Worm (Caenorhabditis elegans): Measurements from ENCODE around the gene eak-4.

The eak-4 gene

ce11 chrIV:12567176-12567892, 42.0 kb upstream of the eak-4 start, which contains the start of the genes hsb-1 and let-99:
hsb-1 (minus strand) TSS chrIV:12567226.
let-99 (plus strand) TSS chrIV:12567842.
- TF ChIP-seq eyg-1 (tag; optimal IDR thresholded peaks at IDR 0.05) (no peak), ceh-31 (tag; optimal IDR thresholded peaks at IDR 0.05) (peak; percentile 34), tbx-2 (tag; optimal IDR thresholded peaks at IDR 0.05) (peak; percentile 1), unc-42 (tag; optimal IDR thresholded peaks at IDR 0.05) (peak; percentile 35), sox-2 (GFP tag; IDR thresholded peaks at IDR 0.05) (no peak), ceh-34 (tag; optimal IDR thresholded peaks at IDR 0.05) (no peak), ceh-48 (tag; optimal IDR thresholded peaks at IDR 0.05) (peak; percentile 3), hlh-8 (tag; optimal IDR thresholded peaks at IDR 0.05) (peak; percentile 5), zip-5 (tag; optimal IDR thresholded peaks at IDR 0.05) (no peak), unc-55 (GFP tag; optimal IDR thresholded peaks at IDR 0.05) (peak; percentile 36), sdc-2 (tag; optimal IDR thresholded peaks at IDR 0.05) (no peak), nfya-1 (tag; optimal IDR thresholded peaks at IDR 0.05) (peak; percentile 47)

DNA sequence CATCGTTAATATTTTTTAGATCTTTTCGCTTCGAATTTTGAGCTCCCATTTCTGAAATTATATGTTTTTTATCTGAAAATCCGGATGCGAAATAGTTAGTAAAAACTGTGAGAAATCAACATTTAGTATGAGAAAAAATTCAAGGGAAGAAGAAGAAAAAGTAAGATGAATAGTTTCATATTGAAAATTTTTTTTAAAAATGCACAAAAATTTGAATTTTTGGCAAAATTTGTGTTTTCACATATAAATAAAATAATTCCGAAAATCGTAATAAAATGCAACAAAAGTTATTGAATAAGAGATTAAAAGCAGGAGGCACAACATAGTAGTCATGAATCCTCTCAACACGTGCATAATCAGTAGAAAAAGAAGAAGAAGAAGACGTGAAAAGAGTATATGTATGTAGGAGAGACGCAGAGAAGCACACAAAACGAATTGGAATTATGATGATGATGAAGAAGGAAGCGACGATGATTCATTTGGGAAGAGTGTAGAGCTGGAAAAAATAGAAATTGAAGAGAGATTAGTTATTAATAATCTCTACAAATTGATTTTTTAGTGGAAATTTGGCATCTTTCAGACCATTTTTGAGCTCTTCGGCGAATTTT, 40.7 kb upstream of the eak-4 start, which contains the start of gene eak-7:
TSS of gene eak-7 (minus strand) at position 51 of the 608 bp plus-strand sequence.
- TF ChIP-seq ceh-9 (tag; optimal IDR thresholded peaks at IDR 0.05) (no peak), hlh-30 (tag; optimal IDR thresholded peaks at IDR 0.05; ENCODE audit: insufficient read depth) (no peak), tbx-7 (tag; optimal IDR thresholded peaks at IDR 0.05) (no peak), madf-2 (tag; optimal IDR thresholded peaks at IDR 0.05) (no peak), pha-2 (tag; optimal IDR thresholded peaks at IDR 0.05) (no peak), sox-2 (GFP tag; IDR thresholded peaks at IDR 0.05) (no peak), dve-1 (tag; optimal IDR thresholded peaks at IDR 0.05) (no peak), fkh-6 (tag; optimal IDR thresholded peaks at IDR 0.05) (no peak), mec-3 (tag; optimal IDR thresholded peaks at IDR 0.05; ENCODE audit: borderline replicate concordance) (no peak), pat-9 (tag; optimal IDR thresholded peaks at IDR 0.05) (no peak), ets-4 (tag; optimal IDR thresholded peaks at IDR 0.05) (no peak), pax-1 (tag; optimal IDR thresholded peaks at IDR 0.05) (no peak), ama-1 (optimal IDR thresholded peaks at IDR 0.05) (no peak), unc-86 (tag; optimal IDR thresholded peaks at IDR 0.05) (no peak), unc-3 (GFP tag; conservative IDR thresholded peaks at IDR 0.05) (no peak), unc-3 (tag; optimal IDR thresholded peaks at IDR 0.05) (no peak), ceh-2 (tag; optimal IDR thresholded peaks at IDR 0.05) (no peak)

- no peak for TF ChIP-seq ceh-30 (tag; optimal IDR thresholded peaks at IDR 0.05)
- no peak for TF ChIP-seq sox-4 (tag; optimal IDR thresholded peaks at IDR 0.05)
- TF ChIP-seq ref-2 (tag; optimal IDR thresholded peaks at IDR 0.05) = no peak
- TF ChIP-seq ahr-1 (tag; optimal IDR thresholded peaks at IDR 0.05) = no peak
- TF ChIP-seq nhr-11 (tag; optimal IDR thresholded peaks at IDR 0.05) = no peak
- no peak for TF ChIP-seq zip-5 (tag; optimal IDR thresholded peaks at IDR 0.05)
- no peak for TF ChIP-seq pqm-1 (tag; optimal IDR thresholded peaks at IDR 0.05)
Measured at ce11 chrIV:12560568-12560967, 35.3 kb upstream of the eak-4 start, which contains the start of gene snb-7. snb-7 (plus strand) TSS chrIV:12560868.

DNA sequence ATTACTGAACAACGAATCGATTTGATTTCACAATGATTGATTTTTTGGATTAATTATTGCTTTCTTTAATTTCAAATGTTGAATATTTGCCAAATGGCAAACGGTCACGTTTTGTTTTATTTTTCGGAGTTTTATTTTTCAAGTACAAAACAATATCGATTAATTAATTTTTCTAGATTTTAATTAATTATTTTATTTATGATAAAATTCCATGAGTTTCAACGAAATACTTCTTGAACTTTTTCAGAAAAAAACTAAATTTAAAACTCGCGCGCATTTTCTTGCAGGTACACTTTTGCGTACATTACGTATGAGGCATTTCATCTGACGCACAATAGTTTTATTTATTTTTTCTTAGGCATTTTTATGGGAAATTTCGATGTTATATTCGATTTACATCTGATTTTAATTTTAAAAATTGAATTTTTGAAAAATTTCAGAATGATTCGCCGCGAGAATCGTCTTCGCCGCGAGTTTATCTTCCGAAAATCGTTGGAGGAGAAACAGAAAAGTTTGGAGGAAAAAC, 33.7 kb upstream of the eak-4 start, which contains the start of the genes ZK795.2 and ZK795.3:
TSS of gene ZK795.2 (minus strand) at position 51 of the 526 bp plus-strand sequence.
TSS of gene ZK795.3 (plus strand) at position 441 of the 526 bp plus-strand sequence.
- TF ChIP-seq hlh-8 (tag; optimal IDR thresholded peaks at IDR 0.05) (no peak), nhr-11 (tag; optimal IDR thresholded peaks at IDR 0.05) (no peak), ceh-34 (tag; optimal IDR thresholded peaks at IDR 0.05) (no peak), F13H6.1 (tag; optimal IDR thresholded peaks at IDR 0.05) (no peak), ama-1 (optimal IDR thresholded peaks at IDR 0.05) (no peak), mec-3 (tag; optimal IDR thresholded peaks at IDR 0.05; ENCODE audit: borderline replicate concordance) (no peak), unc-86 (tag; optimal IDR thresholded peaks at IDR 0.05) (peak; percentile 9), hlh-15 (tag; optimal IDR thresholded peaks at IDR 0.05) (peak; percentile 12), pqm-1 (tag; optimal IDR thresholded peaks at IDR 0.05) (no peak), fkh-6 (tag; optimal IDR thresholded peaks at IDR 0.05) (no peak), pat-9 (tag; optimal IDR thresholded peaks at IDR 0.05) (no peak), che-1 (tag; optimal IDR thresholded peaks at IDR 0.05) (no peak), sox-4 (tag; optimal IDR thresholded peaks at IDR 0.05) (no peak), zip-5 (tag; optimal IDR thresholded peaks at IDR 0.05) (peak; percentile 44), rnt-1 (tag; optimal IDR thresholded peaks at IDR 0.05) (no peak), sox-2 (GFP tag; IDR thresholded peaks at IDR 0.05) (no peak), dve-1 (tag; optimal IDR thresholded peaks at IDR 0.05) (no peak), nfya-1 (tag; optimal IDR thresholded peaks at IDR 0.05) (peak; percentile 29), pax-1 (tag; optimal IDR thresholded peaks at IDR 0.05) (peak; percentile 26), hlh-30 (tag; optimal IDR thresholded peaks at IDR 0.05; ENCODE audit: insufficient read depth) (no peak), Y22D7AL.16 (tag; optimal IDR thresholded peaks at IDR 0.05) (no peak), hlh-6 (tag; optimal IDR thresholded peaks at IDR 0.05) (no peak), ceh-14 (tag; optimal IDR thresholded peaks at IDR 0.05) (peak; percentile 5)
